Worm (Caenorhabditis elegans) whole organism, L3 larva: Measurements from ENCODE around the gene tag-234.

Experiments
- R02D3.7 ChIP-seq: fragments of 150-350 bp; optimal IDR thresholded peaks from 2 replicates; lab custom pipeline; 2014; ENCODE audit warnings: missing biosample characterization, missing genetic modification characterization
- ceh-82 ChIP-seq: fragments of 150-350 bp; optimal IDR thresholded peaks from 2 replicates; lab custom pipeline; 2014; ENCODE audit warnings: missing biosample characterization, missing genetic modification characterization
- egl-27 ChIP-seq: sonication (generic microtip); optimal IDR thresholded peaks from 4 replicates; lab custom pipeline; 2017; ENCODE audit warnings: missing biosample characterization, missing genetic modification reagents, missing genetic modification characterization
- jun-1 ChIP-seq: fragments of 150-350 bp; optimal IDR thresholded peaks from 2 replicates; lab custom pipeline; 2014; ENCODE audit warnings: missing biosample characterization, missing genetic modification reagents, missing genetic modification characterization
- mdl-1 ChIP-seq: fragments of 150-350 bp; optimal IDR thresholded peaks from 2 replicates; lab custom pipeline; 2014; ENCODE audit warnings: missing biosample characterization, missing genetic modification characterization
- nhr-12 ChIP-seq: fragments of 150-350 bp; optimal IDR thresholded peaks from 2 replicates; lab custom pipeline; 2014; ENCODE audit warnings: missing biosample characterization, missing genetic modification characterization
- skn-1 ChIP-seq: fragments of 150-350 bp; optimal IDR thresholded peaks from 2 replicates; lab custom pipeline; 2014; ENCODE audit warnings: missing biosample characterization, missing genetic modification characterization
- ztf-4 ChIP-seq: fragments of 150-350 bp; optimal IDR thresholded peaks from 2 replicates; lab custom pipeline; 2014; ENCODE audit warnings: missing biosample characterization, missing genetic modification characterization

DNA sequence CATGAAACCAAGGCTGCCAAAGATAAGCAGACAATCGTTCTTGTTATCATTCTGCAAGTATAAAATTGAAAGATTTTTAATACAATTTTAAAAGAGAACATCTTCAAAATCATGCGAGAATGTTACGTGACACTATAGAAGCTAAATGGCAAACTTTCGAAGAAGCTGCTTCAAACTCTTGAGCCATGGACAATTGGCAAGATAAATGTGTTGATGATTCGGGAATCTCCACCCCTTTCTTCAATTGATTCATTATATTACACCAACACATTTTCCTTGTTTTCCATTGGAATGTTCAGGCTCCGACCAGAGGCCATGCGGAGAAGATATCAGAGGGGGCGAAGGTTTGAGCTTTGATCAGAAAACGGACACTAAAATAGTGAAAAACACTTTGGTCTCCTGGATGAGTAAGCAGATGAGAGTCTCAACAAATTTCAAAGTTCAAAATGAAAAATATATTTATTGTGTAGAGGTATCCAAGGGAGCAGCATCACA is 22.9 kb upstream of the tag-234 start, which contains the start of gene lec-5:
- TF ChIP-seq ceh-82 (tag; lab: Kevin White, UChicago) (no peak), mdl-1 (tag; lab: Kevin White, UChicago) (no peak), ztf-4 (tag; lab: Kevin White, UChicago) (no peak), egl-27 (no peak), nhr-12 (tag; lab: Kevin White, UChicago) (no peak), R02D3.7 (tag; lab: Kevin White, UChicago) (no peak), skn-1 (no peak), jun-1 (tag; lab: Kevin White, UChicago) (no peak)
